Fruit fly (Drosophila melanogaster): Measurements from ENCODE around the gene CG7377.

DNA sequence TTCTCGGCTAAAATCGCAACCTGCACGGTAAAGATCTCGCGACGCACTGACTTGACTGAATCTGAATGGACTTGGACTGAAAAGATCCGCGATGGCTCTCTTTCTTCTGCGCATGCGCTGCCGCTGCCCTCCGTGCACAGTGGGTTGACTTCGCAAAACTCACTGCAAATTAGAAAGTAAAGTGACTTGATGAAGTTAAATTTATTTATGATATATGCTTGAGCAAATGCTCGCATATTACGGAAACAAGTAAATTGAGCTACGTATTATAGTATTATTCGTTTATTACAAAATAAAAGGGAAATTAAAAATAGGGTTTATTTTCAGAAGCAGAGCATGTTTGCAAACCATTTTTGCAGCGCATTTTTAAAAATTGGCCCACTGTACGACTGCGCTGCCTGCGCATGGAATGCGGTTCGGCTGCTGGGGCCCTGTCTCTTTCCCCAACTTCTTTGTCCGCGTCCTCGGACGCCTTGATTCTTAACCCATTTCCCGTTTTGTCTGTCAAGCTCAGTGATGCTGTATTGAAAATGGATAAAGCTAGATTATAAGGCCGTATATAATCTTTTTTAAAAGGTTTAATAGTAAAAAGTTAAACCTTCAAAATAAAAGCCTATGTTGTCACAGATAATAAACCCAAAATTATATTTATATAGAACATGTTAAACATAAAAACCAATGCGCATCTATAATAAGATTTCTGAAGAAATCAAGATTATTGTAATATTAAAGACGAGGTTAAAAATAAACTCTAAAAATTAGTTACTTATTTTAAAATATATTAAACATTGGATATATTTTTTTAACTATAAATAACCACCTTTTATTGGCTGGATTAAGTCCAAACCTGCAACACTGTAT is 1.5 kb upstream of the CG7377 start, which contains the start of gene rt:
- TF ChIP-seq D1 (tag; optimal IDR thresholded peaks at IDR 0.05) (peak; percentile 28), CG14655 (GFP tag; optimal IDR thresholded peaks at IDR 0.05) (peak; percentile 91), CG13204 (GFP tag; optimal IDR thresholded peaks at IDR 0.05) (peak; percentile 83)

All from whole organism, pupa.